Worm (Caenorhabditis elegans) whole organism, L3 larva: Measurements from ENCODE around the gene rpb-8.

Experiments used
- R02D3.7 ChIP-seq: fragments of 150-350 bp; optimal IDR thresholded peaks from 2 replicates; lab custom pipeline; 2014; ENCODE audit warnings: missing biosample characterization, missing genetic modification characterization
- ama-1 ChIP-seq: fragments of 150-350 bp; optimal IDR thresholded peaks from 2 replicates; lab custom pipeline; 2018
- ceh-28 ChIP-seq: fragments of 150-350 bp; optimal IDR thresholded peaks from 2 replicates; lab custom pipeline; 2014; ENCODE audit warnings: missing biosample characterization, missing genetic modification reagents, missing genetic modification characterization
- ceh-82 ChIP-seq: fragments of 150-350 bp; optimal IDR thresholded peaks from 2 replicates; lab custom pipeline; 2014; ENCODE audit warnings: missing biosample characterization, missing genetic modification characterization
- ceh-9 ChIP-seq: sonication (generic microtip); optimal IDR thresholded peaks from 2 replicates; lab custom pipeline; 2018; ENCODE audit warnings: missing biosample characterization, missing genetic modification characterization
- daf-12 ChIP-seq: fragments of 150-350 bp; optimal IDR thresholded peaks from 2 replicates; lab custom pipeline; 2014; ENCODE audit warnings: missing biosample characterization, missing genetic modification reagents, missing genetic modification characterization
- egl-5 ChIP-seq: fragments of 150-350 bp; optimal IDR thresholded peaks from 2 replicates; lab custom pipeline; 2017; ENCODE audit warnings: missing biosample characterization, missing genetic modification reagents, missing genetic modification characterization, inconsistent platforms
- elt-3 ChIP-seq, 3 experiments: fragments of 150-350 bp in 1 of 3; sonication (generic microtip) in 2 of 3; optimal IDR thresholded peaks; 2 replicates in 2 of 3; 4 replicates in 1 of 3; lab custom pipeline; 2014 to 2017; ENCODE audit warnings: missing biosample characterization in 3 of 3, missing genetic modification characterization in 3 of 3
- eor-1 ChIP-seq, 2 experiments: fragments of 150-350 bp; optimal IDR thresholded peaks; 2 replicates each; lab custom pipeline; 2014 to 2018; ENCODE audit warnings: missing biosample characterization in 2 of 2, missing genetic modification characterization in 2 of 2
- fkh-10 ChIP-seq: sonication (generic microtip); optimal IDR thresholded peaks from 2 replicates; lab custom pipeline; 2017; ENCODE audit warnings: missing biosample characterization, missing genetic modification reagents, missing genetic modification characterization
- fos-1 ChIP-seq: fragments of 150-350 bp; optimal IDR thresholded peaks from 2 replicates; lab custom pipeline; 2014; ENCODE audit warnings: missing biosample characterization, missing genetic modification characterization
- jun-1 ChIP-seq: fragments of 150-350 bp; optimal IDR thresholded peaks from 2 replicates; lab custom pipeline; 2014; ENCODE audit warnings: missing biosample characterization, missing genetic modification reagents, missing genetic modification characterization
- lin-39 ChIP-seq: fragments of 150-350 bp; optimal IDR thresholded peaks from 2 replicates; lab custom pipeline; 2018; ENCODE audit warnings: missing biosample characterization, missing genetic modification reagents, missing genetic modification characterization
- lsy-12 ChIP-seq: sonication (generic microtip); optimal IDR thresholded peaks from 2 replicates; lab custom pipeline; 2016; ENCODE audit warnings: mild to moderate bottlenecking, missing genetic modification characterization, missing compliant biosample characterization
- mdl-1 ChIP-seq: fragments of 150-350 bp; optimal IDR thresholded peaks from 2 replicates; lab custom pipeline; 2014; ENCODE audit warnings: missing biosample characterization, missing genetic modification characterization
- mml-1 ChIP-seq: fragments of 150-350 bp; sonication (generic microtip); optimal IDR thresholded peaks from 3 replicates; lab custom pipeline; 2014; ENCODE audit warnings: missing biosample characterization, missing genetic modification characterization
- nfya-1 ChIP-seq: sonication (generic microtip); optimal IDR thresholded peaks from 2 replicates; lab custom pipeline; 2017; ENCODE audit warnings: missing genetic modification characterization, mild to moderate bottlenecking, missing compliant biosample characterization, antibody characterized with exemption, moderate library complexity; ENCODE audit not compliant: insufficient read depth
- nhr-11 ChIP-seq: fragments of 150-350 bp; optimal IDR thresholded peaks from 2 replicates; lab custom pipeline; 2014; ENCODE audit warnings: missing biosample characterization, missing genetic modification characterization
- nhr-12 ChIP-seq: fragments of 150-350 bp; optimal IDR thresholded peaks from 2 replicates; lab custom pipeline; 2014; ENCODE audit warnings: missing biosample characterization, missing genetic modification characterization
- nhr-23 ChIP-seq: fragments of 150-350 bp; optimal IDR thresholded peaks from 2 replicates; lab custom pipeline; 2014; ENCODE audit warnings: missing biosample characterization, missing genetic modification reagents, missing genetic modification characterization
- nhr-237 ChIP-seq: fragments of 150-350 bp; optimal IDR thresholded peaks from 2 replicates; lab custom pipeline; 2014; ENCODE audit warnings: missing biosample characterization, missing genetic modification characterization
- nhr-25 ChIP-seq: sonication (generic microtip); optimal IDR thresholded peaks from 2 replicates; lab custom pipeline; 2017; ENCODE audit warnings: missing biosample characterization, missing genetic modification characterization
- nhr-28 ChIP-seq: fragments of 150-350 bp; optimal IDR thresholded peaks from 2 replicates; lab custom pipeline; 2014; ENCODE audit warnings: missing biosample characterization, missing genetic modification characterization
- nhr-67 ChIP-seq: fragments of 150-350 bp; optimal IDR thresholded peaks from 2 replicates; lab custom pipeline; 2014; ENCODE audit warnings: missing biosample characterization, missing genetic modification characterization
- nhr-76 ChIP-seq: fragments of 150-350 bp; sonication (generic microtip); optimal IDR thresholded peaks from 5 replicates; lab custom pipeline; 2014; ENCODE audit warnings: missing biosample characterization, missing genetic modification characterization
- nhr-77 ChIP-seq: fragments of 150-350 bp; optimal IDR thresholded peaks from 2 replicates; lab custom pipeline; 2014; ENCODE audit warnings: missing biosample characterization, missing genetic modification characterization
- pha-4 ChIP-seq: fragments of 150-350 bp; optimal IDR thresholded peaks from 2 replicates; lab custom pipeline; 2014; ENCODE audit warnings: missing biosample characterization, missing genetic modification reagents, missing genetic modification characterization
- sea-2 ChIP-seq: fragments of 150-350 bp; sonication (generic microtip); optimal IDR thresholded peaks from 4 replicates; lab custom pipeline; 2014; ENCODE audit warnings: missing biosample characterization, missing genetic modification reagents, missing genetic modification characterization
- skn-1 ChIP-seq: fragments of 150-350 bp; optimal IDR thresholded peaks from 2 replicates; lab custom pipeline; 2014; ENCODE audit warnings: missing biosample characterization, missing genetic modification characterization
- snpc-4 ChIP-seq: fragments of 150-350 bp; optimal IDR thresholded peaks from 2 replicates; lab custom pipeline; 2014; ENCODE audit warnings: missing biosample characterization, missing genetic modification characterization
- unc-39 ChIP-seq: sonication (generic microtip); optimal IDR thresholded peaks from 4 replicates; lab custom pipeline; 2017; ENCODE audit warnings: missing biosample characterization, missing genetic modification characterization
- unc-62 ChIP-seq: fragments of 150-350 bp; sonication (generic microtip); optimal IDR thresholded peaks from 4 replicates; lab custom pipeline; 2014; ENCODE audit warnings: missing biosample characterization, missing genetic modification reagents, missing genetic modification characterization
- zag-1 ChIP-seq: fragments of 150-350 bp; optimal IDR thresholded peaks from 2 replicates; lab custom pipeline; 2014; ENCODE audit warnings: missing biosample characterization, missing genetic modification characterization
- ztf-11 ChIP-seq: fragments of 150-350 bp; optimal IDR thresholded peaks from 2 replicates; lab custom pipeline; 2014; ENCODE audit warnings: missing biosample characterization, missing genetic modification characterization
- ztf-4 ChIP-seq: fragments of 150-350 bp; optimal IDR thresholded peaks from 2 replicates; lab custom pipeline; 2014; ENCODE audit warnings: missing biosample characterization, missing genetic modification characterization

rpb-8 gene

ce11 chrIII:4962393-4962792 is 44.6 kb upstream of the rpb-8 start, which contains the start of gene vps-22:
vps-22 (minus strand) TSS chrIII:4962493.
- TF ChIP-seq ceh-82 (tag; lab: Kevin White, UChicago) = no peak
- no peak for TF ChIP-seq nhr-67 (tag; lab: Kevin White, UChicago)
- TF ChIP-seq daf-12 (tag; lab: Kevin White, UChicago) = no peak
- TF ChIP-seq egl-5 (tag; lab: Kevin White, UChicago) = no peak
- TF ChIP-seq ama-1 (lab: Kevin White, UChicago) = no peak

ce11 chrIII:4961281-4961680 is 43.5 kb upstream of the rpb-8 start:
- TF ChIP-seq elt-3 (tag; optimal IDR thresholded peaks at IDR 0.05; lab: Kevin White, UChicago) = no peak
- no peak for TF ChIP-seq nhr-77 (tag; lab: Kevin White, UChicago)
- TF ChIP-seq zag-1 (tag; lab: Kevin White, UChicago) = no peak
- TF ChIP-seq nhr-28 = no peak
- TF ChIP-seq lin-39 (tag; lab: Kevin White, UChicago) = no peak
- TF ChIP-seq nhr-67 (tag; lab: Kevin White, UChicago) = no peak
- no peak for TF ChIP-seq nhr-237 (tag; lab: Kevin White, UChicago)
- no peak for TF ChIP-seq ceh-82 (tag; lab: Kevin White, UChicago)
- no peak for TF ChIP-seq nfya-1 (tag; lab: Kevin White, UChicago)
- no peak for TF ChIP-seq ceh-28 (tag; lab: Kevin White, UChicago)
- TF ChIP-seq snpc-4 (tag; lab: Kevin White, UChicago) = no peak
- no peak for TF ChIP-seq fkh-10
- TF ChIP-seq unc-62 (GFP tag; lab: Kevin White, UChicago) = no peak
- no peak for TF ChIP-seq skn-1 (tag; lab: Kevin White, UChicago)
- TF ChIP-seq sea-2 (GFP tag; lab: Kevin White, UChicago) = no peak
- no peak for TF ChIP-seq ztf-11 (tag; lab: Kevin White, UChicago)
- TF ChIP-seq daf-12 (tag; lab: Kevin White, UChicago) = no peak
- TF ChIP-seq, all 47 proteins: peak for 0

- TF ChIP-seq unc-62 (GFP tag; lab: Kevin White, UChicago) (no peak), ceh-9 (no peak), nhr-23 (no peak), fkh-10 (no peak), nhr-11 (tag; lab: Kevin White, UChicago) (no peak), mdl-1 (tag; lab: Kevin White, UChicago) (no peak), unc-39 (tag; lab: Kevin White, UChicago) (no peak), mml-1 (tag; lab: Kevin White, UChicago) (no peak)
- TF ChIP-seq, all 47 proteins: peak for 0
Measured at ce11 chrIII:4960204-4960603, 42.4 kb upstream of the rpb-8 start, which contains the start of gene C27F2.4. C27F2.4 (minus strand) TSS chrIII:4960304.

- TF ChIP-seq nhr-28 (no peak), lsy-12 (tag; lab: Kevin White, UChicago) (no peak), unc-62 (GFP tag; lab: Kevin White, UChicago) (no peak), ztf-11 (tag; lab: Kevin White, UChicago) (no peak), skn-1 (tag; lab: Kevin White, UChicago) (no peak), nhr-11 (tag; lab: Kevin White, UChicago) (no peak), nhr-76 (tag; lab: Kevin White, UChicago) (no peak), nhr-25 (tag; lab: Kevin White, UChicago) (no peak), jun-1 (no peak)
- TF ChIP-seq, all 47 proteins: peak for 0
Measured at ce11 chrIII:4956566-4956965, 38.8 kb upstream of the rpb-8 start, which contains the start of gene C26E6.1. C26E6.1 (plus strand) TSS chrIII:4956866.

ce11 chrIII:4952970-4953369 is 35.2 kb upstream of the rpb-8 start:
- peak; percentile 94 for TF ChIP-seq nfya-1 (tag; lab: Kevin White, UChicago)
- TF ChIP-seq ceh-82 (tag; lab: Kevin White, UChicago) = no peak
- TF ChIP-seq, all 47 proteins: peak for 1

ce11 chrIII:4951824-4952223 is 34.0 kb upstream of the rpb-8 start, which contains the start of gene flh-2:
flh-2 (plus strand) TSS chrIII:4952124.
- TF ChIP-seq nhr-28 (no peak), fos-1 (tag; lab: Kevin White, UChicago) (no peak), eor-1 (tag; optimal IDR thresholded peaks at IDR 0.05; lab: Kevin White, UChicago) (no peak), R02D3.7 (no peak), daf-12 (tag; lab: Kevin White, UChicago) (no peak), unc-62 (GFP tag; lab: Kevin White, UChicago) (no peak), snpc-4 (tag; lab: Kevin White, UChicago) (no peak), pha-4 (tag; lab: Kevin White, UChicago) (no peak), mml-1 (tag; lab: Kevin White, UChicago) (no peak), ceh-28 (tag; lab: Kevin White, UChicago) (no peak), ama-1 (lab: Kevin White, UChicago) (no peak), mdl-1 (tag; lab: Kevin White, UChicago) (no peak), ceh-82 (tag; lab: Kevin White, UChicago) (no peak), ztf-4 (tag; lab: Kevin White, UChicago) (no peak), ceh-9 (no peak), nhr-12 (tag; lab: Kevin White, UChicago) (no peak), elt-3 (tag; optimal IDR thresholded peaks at IDR 0.05; lab: Kevin White, UChicago) (no peak)
- TF ChIP-seq, all 47 proteins: peak for 0
